Worm (Caenorhabditis elegans) whole organism, mixed stage, embryonic: ENCODE data around the gene clec-156.

Experiments
- ces-1 ChIP-seq: fragments of 150-350 bp; optimal IDR thresholded peaks from 2 replicates; lab custom pipeline; 2014; ENCODE audit warnings: missing biosample characterization, missing genetic modification reagents, missing genetic modification characterization
- hlh-1 ChIP-seq: fragments of 150-350 bp; optimal IDR thresholded peaks from 2 replicates; lab custom pipeline; 2014; ENCODE audit warnings: missing biosample characterization, missing genetic modification reagents, missing genetic modification characterization
- nhr-2 ChIP-seq: fragments of 150-350 bp; optimal IDR thresholded peaks from 2 replicates; lab custom pipeline; 2014; ENCODE audit warnings: missing biosample characterization, missing genetic modification characterization
- nhr-76 ChIP-seq: sonication (generic microtip); optimal IDR thresholded peaks from 2 replicates; lab custom pipeline; 2017; ENCODE audit warnings: missing biosample characterization, missing genetic modification characterization
- sptf-1 ChIP-seq: sonication (generic microtip); optimal IDR thresholded peaks from 2 replicates; lab custom pipeline; 2017; ENCODE audit warnings: mild to moderate bottlenecking, missing genetic modification characterization, moderate library complexity, missing compliant biosample characterization
- unc-120 ChIP-seq: sonication (generic microtip); optimal IDR thresholded peaks from 2 replicates; lab custom pipeline; 2017; ENCODE audit warnings: missing genetic modification characterization, missing compliant biosample characterization; ENCODE audit not compliant: poor library complexity, severe bottlenecking

- TF ChIP-seq nhr-2 (tag; lab: Kevin White, UChicago): no peak
- TF ChIP-seq nhr-76 (tag; lab: Kevin White, UChicago): no peak
- no peak for TF ChIP-seq hlh-1 (tag; lab: Kevin White, UChicago)
- TF ChIP-seq ces-1 (GFP tag; lab: Kevin White, UChicago): no peak
- TF ChIP-seq sptf-1: no peak
- no peak for TF ChIP-seq unc-120 (tag; lab: Kevin White, UChicago)
These were observed 27.3 kb downstream of the clec-156 start, which contains the start of gene arl-6 for ce11 chrIII:4814730-4815129.
